Fruit fly (Drosophila melanogaster) Kc167 (cell line): ENCODE data around the gene Cyt-c1L.

Experiments
- Myc ChIP-seq: fragments of >200 bp; optimal IDR thresholded peaks from 2 replicates; lab custom pipeline; 2017; ENCODE audit warnings: missing external identifiers
- Sin3A ChIP-seq: fragments of >200 bp; optimal IDR thresholded peaks from 2 replicates; lab custom pipeline; 2018; ENCODE audit warnings: missing external identifiers
- h ChIP-seq: fragments of >200 bp; optimal IDR thresholded peaks from 3 replicates; lab custom pipeline; 2018; ENCODE audit warnings: missing external identifiers
- insv ChIP-seq: fragments of >200 bp; optimal IDR thresholded peaks from 3 replicates; lab custom pipeline; 2018; ENCODE audit warnings: missing external identifiers
- psq ChIP-seq: fragments of >200 bp; optimal IDR thresholded peaks from 2 replicates; lab custom pipeline; 2017; ENCODE audit warnings: missing external identifiers
- ttk ChIP-seq: sonication (Bioruptor generic); optimal IDR thresholded peaks from 2 replicates; lab custom pipeline; 2017; ENCODE audit warnings: missing external identifiers

Cyt-c1L gene

DNA sequence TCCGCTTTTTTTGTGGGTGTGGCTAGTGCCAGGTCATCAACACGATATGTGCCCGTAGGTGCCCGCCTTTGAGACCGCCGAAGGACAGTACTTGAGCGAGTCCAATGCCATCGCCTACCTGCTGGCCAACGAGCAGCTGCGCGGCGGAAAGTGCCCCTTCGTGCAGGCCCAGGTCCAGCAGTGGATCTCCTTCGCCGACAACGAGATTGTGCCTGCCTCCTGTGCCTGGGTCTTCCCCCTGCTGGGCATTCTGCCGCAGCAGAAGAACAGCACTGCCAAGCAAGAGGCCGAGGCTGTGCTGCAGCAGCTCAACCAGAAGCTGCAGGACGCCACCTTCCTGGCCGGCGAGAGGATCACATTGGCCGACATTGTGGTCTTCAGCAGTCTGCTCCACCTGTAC, 16.7 kb upstream of the Cyt-c1L start:
- TF ChIP-seq Sin3A = no peak
- TF ChIP-seq ttk (lab: Kevin White, UChicago) = no peak
- no peak for TF ChIP-seq h (lab: Kevin White, UChicago)

DNA sequence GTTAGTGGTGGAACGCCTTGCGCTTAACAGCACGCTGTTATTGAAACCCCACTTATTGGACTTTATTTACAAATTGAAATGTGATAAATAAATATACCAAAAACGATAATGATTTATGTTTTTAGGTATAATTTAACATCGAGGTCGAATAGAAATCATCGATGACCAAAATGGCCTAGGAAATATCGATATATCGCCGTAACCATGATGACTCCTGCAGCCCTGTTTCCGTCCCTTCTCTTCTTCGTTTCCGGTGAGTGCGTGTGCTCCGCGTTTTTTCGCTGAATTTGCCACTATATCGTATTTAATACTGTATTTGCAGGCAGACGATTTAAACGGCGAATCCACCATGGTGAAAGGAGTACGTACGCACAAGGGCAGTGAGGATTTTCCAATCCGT, 16.0 kb upstream of the Cyt-c1L start, which contains the start of gene eEF1gamma:
Gene eEF1gamma (plus strand): TSS at position 225 of the 400 bp plus-strand sequence.
- no peak for TF ChIP-seq h (lab: Kevin White, UChicago)
- TF ChIP-seq psq (lab: Kevin White, UChicago) = no peak

DNA sequence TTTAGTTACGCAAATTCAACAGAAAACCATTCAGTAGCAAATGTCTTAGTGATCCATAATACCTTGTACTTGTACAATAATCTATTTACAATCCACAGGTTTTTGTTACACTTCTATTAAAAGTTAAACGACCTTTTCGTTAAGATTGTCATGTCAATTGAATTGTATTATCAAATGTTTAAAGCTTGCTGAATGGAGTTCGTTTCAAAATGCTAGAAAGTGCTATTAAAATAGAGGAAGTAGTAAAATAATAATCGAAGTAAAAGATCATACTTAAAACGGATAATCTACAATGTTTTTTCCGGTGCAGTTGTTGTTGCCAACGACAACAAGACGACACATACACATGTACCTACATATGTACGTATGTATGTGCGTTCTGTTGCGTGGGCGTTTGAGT, 14.1 kb upstream of the Cyt-c1L start:
- no peak for TF ChIP-seq Sin3A
- TF ChIP-seq ttk (lab: Kevin White, UChicago) = no peak
- TF ChIP-seq h (lab: Kevin White, UChicago) = no peak
- no peak for TF ChIP-seq insv (lab: Kevin White, UChicago)

DNA sequence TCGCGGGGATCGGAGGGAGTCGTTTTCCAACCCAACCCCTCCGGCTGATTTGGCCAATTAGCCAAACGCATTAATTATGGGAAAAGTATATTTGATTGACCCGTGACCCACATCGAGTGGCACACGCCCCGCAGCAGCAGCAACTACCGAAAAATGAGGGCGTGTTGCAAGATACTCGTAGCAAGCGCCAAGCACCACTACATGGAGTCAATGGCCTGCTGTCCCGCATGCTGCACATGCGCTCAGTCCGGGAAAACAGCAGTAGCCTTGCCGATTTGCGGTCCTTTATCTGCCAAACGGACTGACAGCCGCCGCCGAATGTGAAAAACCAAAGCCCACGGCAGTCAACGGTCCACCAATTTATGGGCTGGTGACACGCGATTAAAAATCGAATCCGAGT, 13.4 kb upstream of the Cyt-c1L start:
- TF ChIP-seq psq (lab: Kevin White, UChicago) = no peak

DNA sequence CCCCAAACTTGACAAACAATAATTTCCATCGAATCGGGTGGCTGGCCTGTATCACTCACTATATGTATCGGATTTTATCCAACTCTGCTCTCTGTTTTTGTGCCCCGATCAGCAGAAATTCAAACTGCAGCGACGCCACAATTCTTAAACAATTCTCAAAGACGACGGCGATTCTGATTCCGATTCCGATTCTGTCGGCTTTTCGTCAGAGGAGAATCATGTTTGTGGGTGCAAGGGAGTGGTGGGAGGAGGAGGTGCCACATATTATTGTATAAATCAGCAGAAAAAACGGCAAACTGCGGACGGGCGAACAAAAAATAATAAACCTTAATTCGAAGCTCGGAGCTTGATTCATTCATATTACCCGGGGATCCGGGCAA, 12.5 kb upstream of the Cyt-c1L start:
- TF ChIP-seq Sin3A (no peak), ttk (lab: Kevin White, UChicago) (no peak), psq (lab: Kevin White, UChicago) (no peak), insv (lab: Kevin White, UChicago) (no peak), h (lab: Kevin White, UChicago) (no peak), Myc (lab: Kevin White, UChicago) (no peak)

DNA sequence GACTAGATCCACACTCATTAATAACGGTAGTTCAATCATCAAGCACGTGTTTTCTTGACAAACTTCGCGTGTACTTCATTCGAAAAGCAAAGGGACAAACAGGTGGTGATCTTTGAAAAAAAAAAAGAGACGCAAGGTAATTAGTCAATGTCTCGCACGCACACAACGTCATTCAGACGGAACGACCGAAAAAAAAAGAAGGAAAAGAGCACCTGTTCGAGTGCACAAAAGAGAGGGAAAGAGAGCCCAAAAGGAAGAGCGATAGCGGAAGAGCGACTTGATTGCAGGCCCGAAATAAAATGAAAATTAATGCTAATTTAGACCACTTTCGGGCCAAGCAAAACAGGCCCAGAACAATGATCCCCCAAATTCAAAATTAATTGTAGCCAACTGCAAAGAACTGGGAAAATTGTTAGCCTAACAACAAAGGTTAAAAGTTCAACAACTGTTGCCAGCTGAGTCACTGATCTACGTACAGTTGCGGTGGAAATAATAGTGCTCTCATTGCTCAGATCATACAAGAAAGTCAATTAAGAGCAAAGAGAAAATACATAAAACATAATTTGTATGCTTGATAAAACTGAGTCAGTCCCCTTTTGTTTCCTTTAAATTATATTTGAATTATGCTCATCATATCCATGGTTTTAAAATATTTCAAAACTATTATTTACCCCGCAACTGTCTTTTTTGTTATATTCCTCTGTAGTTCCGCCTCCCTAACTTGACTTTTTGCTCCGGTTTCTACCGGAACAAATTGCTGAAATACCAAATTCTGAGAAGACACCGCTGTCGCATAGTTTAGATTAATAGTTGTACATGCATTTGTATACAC, 11.9 kb upstream of the Cyt-c1L start:
- no peak for TF ChIP-seq Myc (lab: Kevin White, UChicago)
- no peak for TF ChIP-seq psq (lab: Kevin White, UChicago)
- no peak for TF ChIP-seq h (lab: Kevin White, UChicago)
- no peak for TF ChIP-seq insv (lab: Kevin White, UChicago)
- TF ChIP-seq ttk (lab: Kevin White, UChicago) = no peak
- no peak for TF ChIP-seq Sin3A

DNA sequence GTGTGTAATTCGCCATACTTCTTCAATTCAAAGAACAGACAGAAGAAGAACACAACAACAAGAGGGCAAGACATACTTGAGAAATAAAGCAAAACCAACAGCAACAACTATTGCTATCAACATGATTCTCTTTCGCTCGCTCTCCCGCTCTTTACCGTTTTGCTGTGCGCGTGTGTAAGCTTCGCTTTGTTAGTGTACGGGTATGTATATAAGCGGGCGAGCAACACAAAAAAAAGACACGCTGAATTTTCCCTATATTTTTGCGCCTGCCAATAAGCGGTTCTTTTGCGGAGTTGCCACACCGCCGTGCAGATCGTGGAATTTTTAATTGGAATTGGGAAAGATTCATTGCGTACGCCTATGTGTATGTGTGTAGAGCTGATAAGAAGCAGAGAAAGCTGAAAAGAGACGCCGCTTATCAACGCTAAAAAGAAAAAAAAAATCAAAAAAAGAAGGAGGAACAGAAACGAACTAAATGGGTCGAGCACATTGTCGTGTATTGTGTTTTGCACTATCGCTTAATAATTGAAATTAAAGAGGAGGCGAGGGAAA, 11.1 kb upstream of the Cyt-c1L start:
- TF ChIP-seq Myc (lab: Kevin White, UChicago) (no peak), ttk (lab: Kevin White, UChicago) (no peak), Sin3A (no peak), insv (lab: Kevin White, UChicago) (no peak), h (lab: Kevin White, UChicago) (no peak), psq (lab: Kevin White, UChicago) (no peak)

DNA sequence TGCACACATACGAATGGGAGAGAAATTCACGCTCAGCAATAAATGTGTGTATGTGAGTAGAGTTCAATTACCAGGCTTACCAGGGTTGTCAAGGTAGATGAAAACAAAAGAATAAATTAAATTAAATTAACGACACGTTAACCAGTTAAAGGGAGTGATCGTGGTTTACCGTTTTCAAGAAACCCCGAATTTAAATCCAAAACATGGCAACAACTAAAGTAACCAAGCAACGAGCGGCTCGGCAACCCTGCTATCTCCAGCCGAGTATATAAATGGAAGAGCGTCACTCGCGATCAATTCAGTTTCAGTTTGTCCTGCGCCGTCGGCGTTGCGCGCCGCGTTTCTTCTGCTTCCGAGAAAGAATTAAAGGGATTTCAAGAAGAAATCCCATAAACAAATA, 10.3 kb upstream of the Cyt-c1L start:
- TF ChIP-seq ttk (lab: Kevin White, UChicago) (no peak), Sin3A (no peak), psq (lab: Kevin White, UChicago) (no peak), Myc (lab: Kevin White, UChicago) (no peak), insv (lab: Kevin White, UChicago) (no peak), h (lab: Kevin White, UChicago) (no peak)

DNA sequence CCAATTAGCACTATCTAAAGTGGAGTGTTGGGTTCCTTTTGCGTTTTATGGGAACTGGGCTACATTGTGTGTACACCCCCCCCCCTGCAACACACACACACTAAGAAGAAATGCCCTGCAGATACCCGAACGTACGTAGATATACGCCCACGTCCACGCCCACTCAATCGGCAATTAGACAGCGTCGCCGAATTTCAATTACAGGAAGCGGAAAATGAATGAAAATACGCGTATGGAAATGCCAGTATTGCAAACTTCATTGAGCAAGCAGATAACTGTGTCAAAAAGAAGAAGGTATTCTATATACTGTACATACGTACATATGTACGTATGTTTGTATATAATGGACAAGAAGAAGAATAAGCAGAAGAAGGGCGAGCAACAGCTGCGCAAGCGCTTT, 9.5 kb upstream of the Cyt-c1L start:
- TF ChIP-seq psq (lab: Kevin White, UChicago) (no peak), Myc (lab: Kevin White, UChicago) (no peak), ttk (lab: Kevin White, UChicago) (no peak), insv (lab: Kevin White, UChicago) (no peak), h (lab: Kevin White, UChicago) (no peak), Sin3A (no peak)

DNA sequence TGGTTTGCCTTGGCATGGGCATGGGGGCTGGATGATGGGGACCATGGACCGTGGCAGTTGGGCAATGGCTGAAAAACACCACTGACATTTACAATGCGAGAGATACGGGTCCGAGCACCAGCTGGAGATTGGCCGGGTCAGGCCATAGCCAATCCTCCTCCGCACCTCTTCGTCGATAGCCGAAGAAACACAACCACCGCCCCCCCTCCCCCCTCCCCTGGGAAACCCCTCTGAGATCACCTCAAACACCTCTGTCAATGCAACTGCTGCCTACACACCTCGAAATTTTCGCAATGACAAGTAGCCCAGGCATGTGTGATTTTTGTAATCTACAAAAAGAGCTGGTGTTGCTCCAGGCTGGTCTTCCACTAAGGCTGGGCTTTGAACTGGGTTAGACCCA, 8.6 kb upstream of the Cyt-c1L start:
- TF ChIP-seq ttk (lab: Kevin White, UChicago) (no peak), insv (lab: Kevin White, UChicago) (no peak), h (lab: Kevin White, UChicago) (no peak), Sin3A (no peak), Myc (lab: Kevin White, UChicago) (no peak), psq (lab: Kevin White, UChicago) (no peak)

DNA sequence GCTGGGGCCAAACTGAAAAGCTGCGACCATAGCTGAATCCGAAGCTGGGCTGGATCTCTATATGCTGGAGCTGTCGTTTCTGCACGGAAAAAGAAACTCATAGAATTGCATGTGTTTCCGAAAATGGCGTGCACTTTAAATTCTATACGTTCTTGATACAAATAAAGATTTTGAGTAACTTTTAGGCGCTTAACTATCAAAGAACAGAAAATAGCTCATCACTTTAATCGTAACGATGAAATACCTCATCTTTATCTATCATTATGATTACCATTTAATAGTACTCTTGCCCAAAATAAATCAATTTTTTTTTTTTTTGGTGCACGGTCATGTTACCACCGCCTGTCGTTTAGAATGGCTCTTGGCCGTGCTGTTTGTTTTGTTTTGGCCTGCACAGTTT, 7.8 kb upstream of the Cyt-c1L start:
- TF ChIP-seq Sin3A = no peak
- TF ChIP-seq Myc (lab: Kevin White, UChicago) = no peak

DNA sequence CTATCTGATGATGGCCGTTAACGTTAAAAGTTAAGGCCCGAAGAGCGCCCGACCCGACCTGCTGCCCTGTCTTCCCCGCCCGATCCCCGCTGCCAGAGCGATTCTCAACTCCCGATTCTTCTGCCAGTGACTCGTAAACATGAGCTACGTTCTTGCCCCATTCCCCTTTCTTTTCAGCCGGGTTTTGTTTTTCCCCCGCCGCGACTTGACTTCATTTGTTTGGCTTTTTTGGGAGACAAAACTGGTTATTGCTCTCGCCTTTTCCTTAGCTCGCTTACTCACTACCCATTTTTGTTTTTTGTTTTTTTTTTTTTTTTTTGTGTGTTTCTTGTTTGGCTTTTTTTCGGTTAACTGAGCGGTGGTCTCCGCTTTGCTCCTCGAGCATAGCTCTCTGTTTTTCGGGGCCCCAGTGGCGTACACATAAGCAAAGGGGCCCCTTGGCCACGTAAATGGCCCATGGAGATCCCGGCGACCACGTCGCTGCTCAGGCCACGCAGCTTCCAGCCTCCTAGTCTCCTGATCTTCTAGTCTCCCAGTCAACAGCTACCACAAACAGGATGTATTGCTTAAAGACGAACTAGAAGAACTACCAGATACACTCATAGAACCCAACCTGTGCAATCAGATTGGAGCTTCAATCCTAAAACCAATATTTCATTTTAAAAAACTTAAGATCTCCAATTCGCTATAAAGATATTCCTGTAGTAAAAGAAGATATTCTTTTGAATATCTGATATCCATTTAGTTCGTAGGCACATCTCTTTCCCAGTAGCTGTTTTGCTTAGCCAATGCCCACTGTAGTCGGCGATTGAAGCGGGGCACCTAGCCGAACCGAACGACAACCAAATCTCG, 6.8 kb upstream of the Cyt-c1L start:
- TF ChIP-seq Myc (lab: Kevin White, UChicago) = no peak
- TF ChIP-seq insv (lab: Kevin White, UChicago) = no peak
- no peak for TF ChIP-seq Sin3A
- no peak for TF ChIP-seq psq (lab: Kevin White, UChicago)
- no peak for TF ChIP-seq h (lab: Kevin White, UChicago)
- no peak for TF ChIP-seq ttk (lab: Kevin White, UChicago)
